Worm (Caenorhabditis elegans) whole organism, young adult: Measurements from ENCODE around the gene mboa-2.

Experiments used
- B0261.1 ChIP-seq: sonication (generic microtip); optimal IDR thresholded peaks from 2 replicates; lab custom pipeline; 2016; ENCODE audit warnings: mild to moderate bottlenecking, missing genetic modification characterization, moderate library complexity, missing compliant biosample characterization
- C06A6.2 ChIP-seq: fragments of 200-800 bp; sonication (Bioruptor generic); conservative IDR thresholded peaks from 2 replicates; pipeline ENCODE4 v1.3.6; 2022; ENCODE audit warnings: missing genetic modification characterization, missing compliant biosample characterization
- F10E7.11 ChIP-seq: sonication (generic microtip); optimal IDR thresholded peaks from 2 replicates; lab custom pipeline; 2017; ENCODE audit warnings: mild to moderate bottlenecking, missing genetic modification characterization, moderate library complexity, missing compliant biosample characterization
- F57A8.1 ChIP-seq: fragments of 200-800 bp; sonication (Bioruptor generic); optimal IDR thresholded peaks from 2 replicates; lab custom pipeline; 2018; ENCODE audit warnings: mild to moderate bottlenecking, missing genetic modification characterization, moderate library complexity, missing compliant biosample characterization
- Y53G8AR.9 ChIP-seq: fragments of 200-800 bp; sonication (Bioruptor generic); conservative IDR thresholded peaks from 2 replicates; pipeline ENCODE4 v1.3.6; 2022; ENCODE audit warnings: missing genetic modification reagents, missing genetic modification characterization, missing compliant biosample characterization
- Y67H2A.10 ChIP-seq: fragments of 200-800 bp; sonication (Bioruptor generic); conservative IDR thresholded peaks from 2 replicates; pipeline ENCODE4 v1.3.6; 2022; ENCODE audit warnings: missing genetic modification reagents, missing genetic modification characterization, missing compliant biosample characterization
- ama-1 ChIP-seq, 3 experiments: fragments of 150-350 bp in 1 of 3; sonication (generic microtip) in 2 of 3; optimal IDR thresholded peaks; 2 replicates each; lab custom pipeline; 2014 to 2018; ENCODE audit warnings: missing biosample characterization in 2 of 3, missing genetic modification characterization in 2 of 3, missing genetic modification reagents in 2 of 3
- atf-7 ChIP-seq: sonication (generic microtip); optimal IDR thresholded peaks from 2 replicates; lab custom pipeline; 2017; ENCODE audit warnings: mild to moderate bottlenecking, missing genetic modification characterization, missing compliant biosample characterization
- attf-6 ChIP-seq: fragments of 200-800 bp; sonication (Bioruptor generic); IDR thresholded peaks from 2 replicates; pipeline ENCODE4 v1.3.6; 2022; ENCODE audit warnings: missing genetic modification reagents, missing genetic modification characterization, missing compliant biosample characterization
- ceh-100 ChIP-seq: fragments of 200-800 bp; sonication (Bioruptor generic); IDR thresholded peaks from 2 replicates; pipeline ENCODE4 v1.3.6; 2022; ENCODE audit warnings: missing genetic modification reagents, missing genetic modification characterization, missing compliant biosample characterization
- ceh-27 ChIP-seq: fragments of 200-800 bp; sonication (Bioruptor generic); optimal IDR thresholded peaks from 2 replicates; lab custom pipeline; 2018; ENCODE audit warnings: mild to moderate bottlenecking, missing genetic modification characterization, moderate library complexity, missing compliant biosample characterization
- ceh-91 ChIP-seq: fragments of 200-800 bp; sonication (Bioruptor generic); IDR thresholded peaks from 2 replicates; pipeline ENCODE4 v1.3.6; 2022; ENCODE audit warnings: missing genetic modification reagents, missing genetic modification characterization, missing compliant biosample characterization
- die-1 ChIP-seq: sonication (generic microtip); optimal IDR thresholded peaks from 2 replicates; lab custom pipeline; 2016; ENCODE audit warnings: missing genotype, mild to moderate bottlenecking, missing genetic modification characterization, missing compliant biosample characterization
- dox-1 ChIP-seq: fragments of 200-800 bp; sonication (Bioruptor generic); IDR thresholded peaks from 2 replicates; pipeline ENCODE4 v1.3.6; 2022; ENCODE audit warnings: missing genetic modification reagents, missing genetic modification characterization, missing compliant biosample characterization
- egrh-3 ChIP-seq: fragments of 200-800 bp; sonication (Bioruptor generic); IDR thresholded peaks from 2 replicates; pipeline ENCODE4 v1.3.6; 2022; ENCODE audit warnings: missing genetic modification reagents, missing genetic modification characterization, missing compliant biosample characterization
- gei-17 ChIP-seq: fragments of 200-800 bp; sonication (Bioruptor generic); optimal IDR thresholded peaks from 2 replicates; lab custom pipeline; 2018; ENCODE audit warnings: mild to moderate bottlenecking, missing genetic modification characterization, missing compliant biosample characterization
- him-1 ChIP-seq: sonication (generic microtip); optimal IDR thresholded peaks from 2 replicates; lab custom pipeline; 2016; ENCODE audit warnings: missing genotype, missing genetic modification reagents, missing genetic modification characterization, missing compliant biosample characterization
- hrde-1 ChIP-seq: sonication (generic microtip); optimal IDR thresholded peaks from 2 replicates; lab custom pipeline; 2016; ENCODE audit warnings: missing genetic modification characterization, mild to moderate bottlenecking, missing compliant biosample characterization, moderate library complexity, missing genotype, missing genetic modification reagents, borderline replicate concordance
- let-607 ChIP-seq, 2 experiments: fragments of 200-800 bp in 1 of 2; sonication (Bioruptor generic) in 1 of 2; sonication (generic microtip) in 1 of 2; optimal IDR thresholded peaks; 2 replicates each; lab custom pipeline; 2016 to 2018; ENCODE audit warnings: mild to moderate bottlenecking in 2 of 2, missing compliant biosample characterization in 2 of 2, missing genetic modification characterization in 2 of 2, moderate library complexity in 2 of 2, missing genotype in 1 of 2
- lin-35 ChIP-seq, 3 experiments: fragments of 150-350 bp in 2 of 3; sonication (generic microtip) in 1 of 3; optimal IDR thresholded peaks; 2 replicates each; lab custom pipeline; 2014 to 2018; ENCODE audit warnings: missing biosample characterization in 3 of 3, missing genetic modification characterization in 3 of 3, missing genetic modification reagents in 3 of 3
- lin-40 ChIP-seq: sonication (generic microtip); optimal IDR thresholded peaks from 2 replicates; lab custom pipeline; 2016; ENCODE audit warnings: missing genetic modification characterization, mild to moderate bottlenecking, missing compliant biosample characterization, missing genotype, missing genetic modification reagents
- lsl-1 ChIP-seq: fragments of 200-800 bp; sonication (Bioruptor generic); optimal IDR thresholded peaks from 2 replicates; lab custom pipeline; 2018; ENCODE audit warnings: mild to moderate bottlenecking, missing genetic modification characterization, moderate library complexity, missing compliant biosample characterization
- lsy-27 ChIP-seq: sonication (generic microtip); optimal IDR thresholded peaks from 2 replicates; lab custom pipeline; 2017; ENCODE audit warnings: missing genetic modification characterization, mild to moderate bottlenecking, missing compliant biosample characterization, antibody characterized with exemption, missing genotype, borderline replicate concordance; ENCODE audit not compliant: insufficient read depth
- madf-6 ChIP-seq: fragments of 200-800 bp; sonication (Bioruptor generic); IDR thresholded peaks from 2 replicates; pipeline ENCODE4 v1.3.6; 2022; ENCODE audit warnings: missing genetic modification reagents, missing genetic modification characterization, missing compliant biosample characterization
- mcd-1 ChIP-seq: fragments of 200-800 bp; sonication (Bioruptor generic); IDR thresholded peaks from 2 replicates; pipeline ENCODE4 v1.3.6; 2022; ENCODE audit warnings: missing genetic modification reagents, missing genetic modification characterization, missing compliant biosample characterization
- mxl-1 ChIP-seq: sonication (generic microtip); optimal IDR thresholded peaks from 2 replicates; lab custom pipeline; 2016; ENCODE audit warnings: missing genetic modification characterization, missing compliant biosample characterization
- nfyb-1 ChIP-seq: fragments of 200-800 bp; sonication (Bioruptor generic); IDR thresholded peaks from 2 replicates; pipeline ENCODE4 v1.3.6; 2022; ENCODE audit warnings: missing genetic modification reagents, missing genetic modification characterization, missing compliant biosample characterization
- pbrm-1 ChIP-seq: fragments of 200-800 bp; sonication (Bioruptor generic); IDR thresholded peaks from 2 replicates; pipeline ENCODE4 v1.3.6; 2022; ENCODE audit warnings: missing genetic modification reagents, missing genetic modification characterization, missing compliant biosample characterization
- rec-8 ChIP-seq, 2 experiments: sonication (generic microtip); optimal IDR thresholded peaks; 2 replicates each; lab custom pipeline; 2016; ENCODE audit warnings: mild to moderate bottlenecking in 2 of 2, missing genetic modification characterization in 2 of 2, missing genetic modification reagents in 2 of 2, missing genotype in 2 of 2, missing biosample characterization in 1 of 2, missing compliant biosample characterization in 1 of 2, moderate library complexity in 1 of 2
- repo-1 ChIP-seq: sonication (generic microtip); optimal IDR thresholded peaks from 2 replicates; lab custom pipeline; 2017; ENCODE audit warnings: mild to moderate bottlenecking, missing genetic modification characterization, missing compliant biosample characterization
- snpc-1.3 ChIP-seq: sonication (generic microtip); optimal IDR thresholded peaks from 2 replicates; lab custom pipeline; 2017; ENCODE audit warnings: missing genetic modification characterization, mild to moderate bottlenecking, missing compliant biosample characterization, antibody characterized with exemption, moderate library complexity, missing genotype, missing genetic modification reagents; ENCODE audit not compliant: insufficient read depth
- snpc-3.4 ChIP-seq: sonication (generic microtip); optimal IDR thresholded peaks from 2 replicates; lab custom pipeline; 2017; ENCODE audit warnings: missing genetic modification characterization, mild to moderate bottlenecking, missing compliant biosample characterization, antibody characterized with exemption, moderate library complexity, missing genotype, missing genetic modification reagents
- snpc-4 ChIP-seq, 5 experiments: fragments of 150-350 bp in 1 of 5; sonication (generic microtip) in 4 of 5; optimal IDR thresholded peaks; 2 replicates each; lab custom pipeline; 2014 to 2018; ENCODE audit warnings: missing genetic modification characterization in 5 of 5, missing biosample characterization in 3 of 5, antibody characterized with exemption in 2 of 5, mild to moderate bottlenecking in 2 of 5, missing compliant biosample characterization in 2 of 5, missing genotype in 2 of 5, moderate library complexity in 2 of 5, missing genetic modification reagents in 1 of 5
- tbp1 ChIP-seq: fragments of 200-800 bp; sonication (Bioruptor generic); optimal IDR thresholded peaks from 2 replicates; lab custom pipeline; 2018; ENCODE audit warnings: mild to moderate bottlenecking, missing genetic modification characterization, missing compliant biosample characterization
- unc-62 ChIP-seq: fragments of 150-350 bp; optimal IDR thresholded peaks from 2 replicates; lab custom pipeline; 2014; ENCODE audit warnings: missing biosample characterization, missing genetic modification reagents, missing genetic modification characterization
- ztf-18 ChIP-seq: sonication (generic microtip); optimal IDR thresholded peaks from 2 replicates; lab custom pipeline; 2016; ENCODE audit warnings: missing genotype, mild to moderate bottlenecking, missing genetic modification characterization, missing compliant biosample characterization
- ztf-26 ChIP-seq: sonication (generic microtip); optimal IDR thresholded peaks from 2 replicates; lab custom pipeline; 2017; ENCODE audit warnings: missing genetic modification characterization, missing compliant biosample characterization

mboa-2 gene

ce11 chrV:11147780-11148144 lies 25.5 kb upstream of the mboa-2 start:
- peak; percentile 67 for TF ChIP-seq ama-1 (optimal IDR thresholded peaks at IDR 0.05; lab: Kevin White, UChicago)
- TF ChIP-seq ama-1 (GFP tag; optimal IDR thresholded peaks at IDR 0.05; lab: Kevin White, UChicago), result no peak
- no peak for TF ChIP-seq B0261.1
- no peak for TF ChIP-seq rec-8 (tag; optimal IDR thresholded peaks at IDR 0.05; lab: Kevin White, UChicago)
- 0 out of 2 replicates have a peak, but pooled peaks have one; percentile 30 for TF ChIP-seq nfyb-1 (GFP tag; lab: Robert Waterston, UW)
- TF ChIP-seq snpc-3.4, result no peak
- TF ChIP-seq ztf-26 (tag; lab: Kevin White, UChicago), result peak; percentile 53

- TF ChIP-seq ceh-100 (GFP tag; lab: Robert Waterston, UW), result no peak
- TF ChIP-seq mcd-1 (GFP tag; lab: Robert Waterston, UW), result peak; percentile 34; the same call in 1 of the 2 replicates
- TF ChIP-seq repo-1 (tag; lab: Kevin White, UChicago), result peak; percentile 17
- TF ChIP-seq ama-1 (optimal IDR thresholded peaks at IDR 0.05; lab: Kevin White, UChicago), result peak; percentile 71
- no peak for TF ChIP-seq ama-1 (GFP tag; optimal IDR thresholded peaks at IDR 0.05; lab: Kevin White, UChicago)
Observed at ce11 chrV:11146958-11147779, 24.9 kb upstream of the mboa-2 start, which contains the start of the genes T19C4.24 and nlp-33. Gene T19C4.24 (minus strand): TSS chrV:11147008. Gene nlp-33 (plus strand): TSS chrV:11147346.

- TF ChIP-seq C06A6.2 (GFP tag; lab: Robert Waterston, UW) (no peak), hrde-1 (no peak), ceh-91 (GFP tag; lab: Robert Waterston, UW) (no peak), F57A8.1 (GFP tag; lab: Kevin White, UChicago) (no peak), him-1 (tag; lab: Kevin White, UChicago) (no peak), F10E7.11 (no peak), lin-40 (no peak), lin-35 (GFP tag; optimal IDR thresholded peaks at IDR 0.05; lab: Kevin White, UChicago) (no peak), dox-1 (GFP tag; lab: Robert Waterston, UW) (no peak), pbrm-1 (GFP tag; lab: Robert Waterston, UW) (no peak), mcd-1 (GFP tag; lab: Robert Waterston, UW) (no peak), atf-7 (tag; lab: Kevin White, UChicago) (no peak), gei-17 (GFP tag; lab: Kevin White, UChicago) (no peak), ceh-27 (GFP tag; lab: Kevin White, UChicago) (no peak), mxl-1 (tag; lab: Kevin White, UChicago) (no peak), snpc-4 (GFP tag; optimal IDR thresholded peaks at IDR 0.05; lab: Kevin White, UChicago) (no peak), snpc-4 (tag; optimal IDR thresholded peaks at IDR 0.05; lab: Kevin White, UChicago) (no peak), snpc-1.3 (no peak), ztf-18 (tag; lab: Kevin White, UChicago) (no peak), Y53G8AR.9 (GFP tag; lab: Robert Waterston, UW) (no peak), unc-62 (no peak)
- TF ChIP-seq, all 124 proteins: peak for 0
Observed at ce11 chrV:11144694-11145093, 22.4 kb upstream of the mboa-2 start, which contains the start of gene C06H2.7. Gene C06H2.7 (minus strand): TSS chrV:11144794.

- TF ChIP-seq lsl-1 (GFP tag; lab: Kevin White, UChicago) (no peak), lsy-27 (no peak), egrh-3 (no peak), gei-17 (GFP tag; lab: Kevin White, UChicago) (no peak), Y67H2A.10 (GFP tag; lab: Robert Waterston, UW) (no peak), attf-6 (GFP tag; lab: Robert Waterston, UW) (no peak), let-607 (tag; optimal IDR thresholded peaks at IDR 0.05; lab: Kevin White, UChicago) (no peak), madf-6 (GFP tag; lab: Robert Waterston, UW) (no peak), die-1 (no peak), tbp1 (GFP tag; lab: Kevin White, UChicago) (no peak)
Observed at ce11 chrV:11141179-11141578, 18.9 kb upstream of the mboa-2 start, which contains the start of gene folt-1. Gene folt-1 (plus strand): TSS chrV:11141479.
